Fruit fly (Drosophila melanogaster): ENCODE measurements around the gene Kah.

DNA sequence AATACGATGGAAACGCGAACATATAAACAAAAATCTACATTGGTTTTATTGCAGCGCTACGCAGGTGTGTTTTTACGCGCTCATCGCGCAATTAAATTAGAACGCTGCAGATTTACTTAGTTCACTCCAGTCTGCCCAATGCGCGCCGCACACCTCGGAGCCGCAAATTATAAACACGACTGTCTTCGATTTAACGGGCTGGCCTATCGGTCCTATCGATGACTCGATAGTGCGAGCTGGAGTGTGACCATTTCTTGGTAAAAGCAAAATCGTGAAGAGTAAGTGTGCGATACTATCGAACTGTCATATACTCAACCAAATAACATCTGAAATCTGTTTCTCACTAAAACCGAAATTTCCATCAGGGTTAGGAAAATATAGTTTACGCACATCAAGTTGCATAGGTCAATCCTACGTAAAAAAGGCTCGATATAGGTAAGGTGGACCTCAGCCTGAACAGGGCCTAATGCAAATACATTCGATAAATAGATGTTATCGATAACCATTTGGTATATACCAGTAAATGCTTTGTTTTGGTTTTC, 48.6 kb downstream of the Kah start, which contains the start of the genes klar and BORCS6:
- TF ChIP-seq CG5204 (GFP tag; optimal IDR thresholded peaks at IDR 0.05) (no peak), CG33017 (tag; optimal IDR thresholded peaks at IDR 0.05) (no peak), CG7045 (GFP tag; optimal IDR thresholded peaks at IDR 0.05) (peak; percentile 27)

Data from whole organism, adult.